Fruit fly (Drosophila melanogaster): ENCODE results near the gene ppk24.

- TF ChIP-seq usp (GFP tag; optimal IDR thresholded peaks at IDR 0.05) (no peak), pan (optimal IDR thresholded peaks at IDR 0.05) (no peak), psq (optimal IDR thresholded peaks at IDR 0.05) (no peak), CG8478 (optimal IDR thresholded peaks at IDR 0.05) (no peak), EcR (GFP tag; optimal IDR thresholded peaks at IDR 0.05) (no peak)
Observed at dm6 chr3R:31259947-31260346, 5.6 kb upstream of the ppk24 start, which contains the start of gene CAH16.

Measured in whole organism.